Worm (Caenorhabditis elegans): ENCODE data around the gene C52E2.4.

DNA sequence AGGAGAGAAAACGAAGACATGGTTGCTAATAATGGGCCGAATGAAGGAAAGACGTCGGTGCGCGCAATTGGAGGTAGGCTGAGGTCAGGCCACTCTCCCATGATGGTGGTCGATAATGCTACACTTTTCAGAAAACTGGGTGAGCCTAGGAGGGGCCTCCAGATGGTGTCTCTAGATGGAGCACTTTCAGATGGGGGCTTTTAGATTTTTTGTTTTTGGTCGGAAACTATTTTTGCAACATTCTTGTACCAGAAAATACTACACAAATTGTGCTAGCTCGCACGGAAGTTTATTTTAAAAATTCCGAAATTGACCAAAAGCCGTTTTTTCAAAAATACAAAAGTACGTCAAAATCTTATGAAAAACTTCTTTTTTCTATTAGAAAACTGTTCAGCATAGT, 24.6 kb upstream of the C52E2.4 start, which contains the start of gene fbxb-10:
- no peak for TF ChIP-seq elt-3 (tag; optimal IDR thresholded peaks at IDR 0.05)
- TF ChIP-seq nhr-76 (tag; optimal IDR thresholded peaks at IDR 0.05): no peak
- no peak for TF ChIP-seq bed-3 (GFP tag; optimal IDR thresholded peaks at IDR 0.05)
- TF ChIP-seq unc-62 (GFP tag; optimal IDR thresholded peaks at IDR 0.05): no peak
- TF ChIP-seq ces-1 (GFP tag; optimal IDR thresholded peaks at IDR 0.05): no peak
- no peak for TF ChIP-seq unc-39 (tag; optimal IDR thresholded peaks at IDR 0.05)

Data from whole organism, mixed stage, embryonic.